Worm (Caenorhabditis elegans) whole organism, L4/young adult: ENCODE data around the gene C34C12.9.

ENCODE experiments used
- W03F9.2 ChIP-seq: fragments of 150-350 bp; optimal IDR thresholded peaks from 2 replicates; lab custom pipeline; 2014; ENCODE audit warnings: missing biosample characterization, missing genetic modification characterization
- dao-5 ChIP-seq: sonication (generic microtip); optimal IDR thresholded peaks from 2 replicates; lab custom pipeline; 2016; ENCODE audit warnings: missing genotype, missing genetic modification characterization, moderate library complexity, missing compliant biosample characterization
- him-1 ChIP-seq: sonication (generic microtip); optimal IDR thresholded peaks from 2 replicates; lab custom pipeline; 2016; ENCODE audit warnings: missing genotype, missing genetic modification reagents, missing genetic modification characterization, missing compliant biosample characterization

ce11 chrIII:3488224-3488623 lies 12.9 kb upstream of the C34C12.9 start, which contains the start of gene C34C12.7:
- TF ChIP-seq him-1 (tag; lab: Kevin White, UChicago) (no peak), dao-5 (tag; lab: Kevin White, UChicago) (no peak), W03F9.2 (tag; lab: Kevin White, UChicago) (no peak)
